Worm (Caenorhabditis elegans) whole organism, L4 larva: ENCODE data around the gene clec-60.

Experiments used
- F10B5.3 ChIP-seq: sonication (generic microtip); optimal IDR thresholded peaks from 2 replicates; lab custom pipeline; 2016; ENCODE audit warnings: mild to moderate bottlenecking, missing genetic modification characterization, missing compliant biosample characterization
- F44E2.7 ChIP-seq: fragments of 200-800 bp; sonication (Bioruptor generic); IDR thresholded peaks from 2 replicates; pipeline ENCODE4 v2.1.2; 2022; ENCODE audit warnings: missing genetic modification characterization, missing compliant biosample characterization
- Y75B8A.6 ChIP-seq: fragments of 200-800 bp; sonication (Bioruptor generic); IDR thresholded peaks from 2 replicates; pipeline ENCODE4 v1.3.6; 2022; ENCODE audit warnings: missing genetic modification reagents, missing genetic modification characterization, missing compliant biosample characterization
- aha-1 ChIP-seq: fragments of 150-350 bp; peaks from one replicate; lab custom pipeline; 2014; ENCODE audit warnings: missing biosample characterization, missing genetic modification characterization
- ama-1 ChIP-seq: fragments of 150-350 bp; optimal IDR thresholded peaks from 2 replicates; lab custom pipeline; 2014; ENCODE audit warnings: inconsistent platforms, mixed read lengths
- ceh-20 ChIP-seq: fragments of 200-800 bp; sonication (Bioruptor generic); IDR thresholded peaks from 2 replicates; pipeline ENCODE4 v1.3.6; 2022; ENCODE audit warnings: missing genetic modification reagents, missing genetic modification characterization, missing compliant biosample characterization
- ces-1 ChIP-seq: fragments of 150-350 bp; sonication (generic microtip); optimal IDR thresholded peaks from 4 replicates; lab custom pipeline; 2014; ENCODE audit warnings: missing biosample characterization, missing genetic modification reagents, missing genetic modification characterization
- cey-2 ChIP-seq: sonication (generic microtip); optimal IDR thresholded peaks from 3 replicates; lab custom pipeline; 2017; ENCODE audit warnings: missing genetic modification characterization, mild to moderate bottlenecking, missing compliant biosample characterization, antibody characterized with exemption, borderline replicate concordance; ENCODE audit not compliant: insufficient read depth
- daf-16 ChIP-seq, 3 experiments: sonication (generic microtip); optimal IDR thresholded peaks; 2 replicates each; lab custom pipeline; 2016 to 2017; ENCODE audit warnings: missing genetic modification characterization in 3 of 3, missing genetic modification reagents in 3 of 3, mild to moderate bottlenecking in 2 of 3, missing compliant biosample characterization in 2 of 3, missing biosample characterization in 1 of 3, moderate library complexity in 1 of 3
- daf-19 ChIP-seq: fragments of 200-800 bp; sonication (Bioruptor generic); conservative IDR thresholded peaks from 2 replicates; pipeline ENCODE4 v1.3.6; 2022; ENCODE audit warnings: missing genetic modification characterization, missing compliant biosample characterization
- daf-8 ChIP-seq: fragments of 200-800 bp; sonication (Bioruptor generic); IDR thresholded peaks from 2 replicates; pipeline ENCODE4 v1.3.6; 2022; ENCODE audit warnings: missing genetic modification characterization, missing compliant biosample characterization
- dmd-6 ChIP-seq: fragments of 200-800 bp; sonication (Bioruptor generic); IDR thresholded peaks from 2 replicates; pipeline ENCODE4 v1.3.6; 2022; ENCODE audit warnings: missing genetic modification reagents, missing genetic modification characterization, missing compliant biosample characterization
- dve-1 ChIP-seq: sonication (generic microtip); optimal IDR thresholded peaks from 2 replicates; lab custom pipeline; 2017; ENCODE audit warnings: antibody characterized with exemption, mild to moderate bottlenecking, missing genetic modification characterization, missing compliant biosample characterization; ENCODE audit not compliant: insufficient read depth
- egl-43 ChIP-seq: fragments of 200-800 bp; sonication (Bioruptor generic); IDR thresholded peaks from 2 replicates; pipeline ENCODE4 v1.3.6; 2022; ENCODE audit warnings: missing genetic modification reagents, missing genetic modification characterization, missing compliant biosample characterization
- fkh-10 ChIP-seq: fragments of 150-350 bp; optimal IDR thresholded peaks from 2 replicates; lab custom pipeline; 2014; ENCODE audit warnings: missing biosample characterization, missing genetic modification reagents, missing genetic modification characterization
- hif-1 ChIP-seq, 2 experiments: sonication (generic microtip); optimal IDR thresholded peaks; 2 replicates each; lab custom pipeline; 2016 to 2017; ENCODE audit warnings: missing compliant biosample characterization in 2 of 2, missing genetic modification characterization in 2 of 2, missing genetic modification reagents in 2 of 2, missing genotype in 2 of 2, mild to moderate bottlenecking in 1 of 2
- hlh-11 ChIP-seq: fragments of 200-800 bp; sonication (Bioruptor generic); optimal IDR thresholded peaks from 2 replicates; lab custom pipeline; 2018; ENCODE audit warnings: mild to moderate bottlenecking, missing genetic modification characterization, missing compliant biosample characterization
- hlh-30 ChIP-seq: sonication (generic microtip); optimal IDR thresholded peaks from 2 replicates; lab custom pipeline; 2017; ENCODE audit warnings: antibody characterized with exemption, mild to moderate bottlenecking, missing genetic modification characterization, missing compliant biosample characterization; ENCODE audit not compliant: insufficient read depth
- jun-1 ChIP-seq: fragments of 150-350 bp; optimal IDR thresholded peaks from 2 replicates; lab custom pipeline; 2014; ENCODE audit warnings: missing biosample characterization, missing genetic modification reagents, missing genetic modification characterization
- lsy-2 ChIP-seq, 2 experiments: fragments of 150-350 bp in 1 of 2; sonication (generic microtip) in 1 of 2; optimal IDR thresholded peaks; 2 replicates each; lab custom pipeline; 2014 to 2017; ENCODE audit warnings: missing biosample characterization in 2 of 2, missing genetic modification characterization in 2 of 2
- madf-5 ChIP-seq, 2 experiments: fragments of 200-800 bp; sonication (Bioruptor generic); IDR thresholded peaks; 2 replicates each; pipeline ENCODE4 v1.3.6; 2022; ENCODE audit warnings: missing compliant biosample characterization in 2 of 2, missing genetic modification characterization in 2 of 2
- mdl-1 ChIP-seq, 2 experiments: fragments of 150-350 bp in 1 of 2; sonication (generic microtip) in 1 of 2; optimal IDR thresholded peaks; 2 replicates each; lab custom pipeline; 2014 to 2017; ENCODE audit warnings: missing biosample characterization in 2 of 2, missing genetic modification characterization in 2 of 2
- mdt-29 ChIP-seq: fragments of 200-800 bp; sonication (Bioruptor generic); IDR thresholded peaks from 2 replicates; pipeline ENCODE4 v1.3.6; 2022; ENCODE audit warnings: missing genetic modification reagents, missing genetic modification characterization, missing compliant biosample characterization
- mep-1 ChIP-seq: fragments of 150-350 bp; sonication (generic microtip); optimal IDR thresholded peaks from 3 replicates; lab custom pipeline; 2014; ENCODE audit warnings: missing biosample characterization, missing genetic modification characterization
- mxl-2 ChIP-seq: fragments of 200-800 bp; sonication (Bioruptor generic); conservative IDR thresholded peaks from 2 replicates; pipeline ENCODE4 v1.3.6; 2022; ENCODE audit warnings: missing genetic modification reagents, missing genetic modification characterization, missing compliant biosample characterization
- mxl-3 ChIP-seq: fragments of 200-800 bp; sonication (Bioruptor generic); optimal IDR thresholded peaks from 2 replicates; lab custom pipeline; 2018; ENCODE audit warnings: mild to moderate bottlenecking, missing genetic modification characterization, missing compliant biosample characterization
- nhr-102 ChIP-seq: sonication (generic microtip); optimal IDR thresholded peaks from 2 replicates; lab custom pipeline; 2016; ENCODE audit warnings: mild to moderate bottlenecking, missing genetic modification characterization, moderate library complexity, missing compliant biosample characterization
- nhr-11 ChIP-seq: fragments of 150-350 bp; optimal IDR thresholded peaks from 2 replicates; lab custom pipeline; 2014; ENCODE audit warnings: missing biosample characterization, missing genetic modification characterization
- nhr-28 ChIP-seq: fragments of 150-350 bp; optimal IDR thresholded peaks from 2 replicates; lab custom pipeline; 2014; ENCODE audit warnings: missing biosample characterization, missing genetic modification characterization
- nhr-41 ChIP-seq: fragments of 200-800 bp; sonication (Bioruptor generic); IDR thresholded peaks from 2 replicates; pipeline ENCODE4 v1.3.6; 2022; ENCODE audit warnings: missing genetic modification reagents, missing genetic modification characterization, missing compliant biosample characterization
- nhr-42 ChIP-seq: fragments of 200-800 bp; sonication (Bioruptor generic); IDR thresholded peaks from 2 replicates; pipeline ENCODE4 v1.3.6; 2022; ENCODE audit warnings: missing genetic modification characterization, missing compliant biosample characterization
- nhr-77 ChIP-seq: fragments of 150-350 bp; optimal IDR thresholded peaks from 2 replicates; lab custom pipeline; 2014; ENCODE audit warnings: missing biosample characterization, missing genetic modification characterization
- php-3 ChIP-seq: fragments of 200-800 bp; sonication (Bioruptor generic); IDR thresholded peaks from 2 replicates; pipeline ENCODE4 v1.3.6; 2022; ENCODE audit warnings: missing genetic modification reagents, missing genetic modification characterization, missing compliant biosample characterization
- pqm-1 ChIP-seq: sonication (generic microtip); optimal IDR thresholded peaks from 2 replicates; lab custom pipeline; 2017; ENCODE audit warnings: missing biosample characterization, missing genetic modification characterization
- sdz-12 ChIP-seq: fragments of 200-800 bp; sonication (Bioruptor generic); optimal IDR thresholded peaks from 2 replicates; lab custom pipeline; 2018; ENCODE audit warnings: mild to moderate bottlenecking, missing genetic modification characterization, missing compliant biosample characterization
- unc-130 ChIP-seq: sonication (generic microtip); optimal IDR thresholded peaks from 2 replicates; lab custom pipeline; 2016; ENCODE audit warnings: missing genetic modification reagents, missing genetic modification characterization, missing compliant biosample characterization
- unc-62 ChIP-seq, 3 experiments: fragments of 150-350 bp in 1 of 3; sonication (generic microtip); optimal IDR thresholded peaks in 2 of 3; peaks in 1 of 3; 1 replicate in 1 of 3; 2 replicates in 2 of 3; lab custom pipeline; 2014 to 2017; ENCODE audit warnings: missing biosample characterization in 3 of 3, missing genetic modification characterization in 3 of 3, missing genetic modification reagents in 3 of 3, missing genotype in 1 of 3
- ztf-11 ChIP-seq: fragments of 150-350 bp; optimal IDR thresholded peaks from 2 replicates; lab custom pipeline; 2014; ENCODE audit warnings: missing biosample characterization, missing genetic modification characterization
- ztf-7 ChIP-seq: fragments of 150-350 bp; optimal IDR thresholded peaks from 2 replicates; lab custom pipeline; 2014; ENCODE audit warnings: missing biosample characterization, missing genetic modification characterization

Gene clec-60

DNA sequence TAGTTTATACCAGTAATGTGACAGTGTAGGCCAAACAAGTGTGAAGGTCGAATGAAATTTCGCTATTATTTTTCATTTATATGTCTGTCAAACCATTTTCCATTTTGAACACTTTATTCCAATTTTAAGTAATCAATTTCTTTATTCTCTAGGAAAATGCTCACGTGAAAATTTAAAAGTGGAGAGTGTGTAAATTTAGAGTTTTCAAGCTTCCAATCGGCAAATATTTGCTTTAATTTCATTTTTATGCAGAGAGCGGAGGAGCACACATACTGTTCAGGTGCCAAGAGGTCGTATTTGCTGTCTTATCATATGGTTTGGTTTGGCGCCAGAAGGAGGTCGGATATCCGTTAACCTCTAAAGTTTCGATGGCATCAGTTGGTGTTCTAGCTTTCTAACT lies 34.9 kb downstream of the clec-60 start:
- TF ChIP-seq nhr-41 (GFP tag; lab: Robert Waterston, UW) (no peak), ces-1 (GFP tag; lab: Kevin White, UChicago) (no peak), mxl-2 (GFP tag; lab: Robert Waterston, UW) (no peak), aha-1 (peak; percentile 74), jun-1 (tag; lab: Kevin White, UChicago) (no peak), nhr-42 (GFP tag; lab: Robert Waterston, UW) (no peak), F44E2.7 (GFP tag; lab: Robert Waterston, UW) (no peak), unc-130 (GFP tag; lab: Kevin White, UChicago) (no peak), madf-5 (GFP tag; IDR thresholded peaks at IDR 0.05; lab: Robert Waterston, UW) (0 out of 4 replicates have a peak, but pooled peaks of 1 of the 2 experiments have one; percentile 11), hif-1 (tag; optimal IDR thresholded peaks at IDR 0.05; lab: Kevin White, UChicago) (no peak), nhr-28 (no peak), sdz-12 (GFP tag; lab: Kevin White, UChicago) (peak; percentile 44), ztf-11 (tag; lab: Kevin White, UChicago) (no peak), cey-2 (tag; lab: Kevin White, UChicago) (no peak), php-3 (GFP tag; lab: Robert Waterston, UW) (no peak), nhr-11 (tag; lab: Kevin White, UChicago) (peak; percentile 33), egl-43 (GFP tag; lab: Robert Waterston, UW) (0 out of 2 replicates have a peak, but pooled peaks have one; percentile 14), Y75B8A.6 (GFP tag; lab: Robert Waterston, UW) (no peak), daf-8 (GFP tag; lab: Robert Waterston, UW) (no peak), F10B5.3 (tag; lab: Kevin White, UChicago) (no peak), ceh-20 (GFP tag; lab: Robert Waterston, UW) (0 out of 2 replicates have a peak, but pooled peaks have one; percentile 19)

DNA sequence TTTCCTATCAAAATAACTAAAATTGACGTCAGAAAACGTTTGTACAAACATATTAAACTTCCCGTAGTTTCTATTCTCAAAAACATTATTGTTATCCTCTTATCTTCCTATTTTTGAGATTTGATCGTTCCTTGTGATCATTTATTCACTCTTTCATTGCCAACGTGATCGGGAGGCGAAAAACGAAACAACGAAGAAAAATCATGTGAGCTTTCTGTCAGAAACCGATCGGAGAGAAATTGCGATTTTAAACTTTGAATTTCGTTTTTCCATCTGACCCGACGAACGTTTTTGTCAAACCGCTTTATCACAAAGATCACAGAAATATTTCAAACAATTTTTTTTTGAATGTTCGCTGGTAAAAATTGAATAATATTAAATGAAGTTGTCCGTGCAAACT lies 35.4 kb downstream of the clec-60 start:
- TF ChIP-seq mdl-1 (tag; optimal IDR thresholded peaks at IDR 0.05; lab: Kevin White, UChicago) (peak in 1 of 2 experiments; percentile 47), ama-1 (lab: Kevin White, UChicago) (peak; percentile 69), mxl-3 (GFP tag; lab: Kevin White, UChicago) (peak; percentile 21), pqm-1 (tag; lab: Kevin White, UChicago) (no peak), hlh-30 (tag; lab: Kevin White, UChicago) (peak; percentile 90), daf-19 (GFP tag; lab: Robert Waterston, UW) (no peak), mxl-2 (GFP tag; lab: Robert Waterston, UW) (no peak), dve-1 (tag; lab: Kevin White, UChicago) (peak; percentile 80), fkh-10 (GFP tag; lab: Kevin White, UChicago) (no peak), mep-1 (no peak), hlh-11 (peak; percentile 86), nhr-11 (tag; lab: Kevin White, UChicago) (peak; percentile 78), ztf-7 (tag; lab: Kevin White, UChicago) (no peak), daf-16 (GFP tag; optimal IDR thresholded peaks at IDR 0.05; lab: Kevin White, UChicago) (peak in 1 of 2 experiments; percentile 55), daf-16 (tag; optimal IDR thresholded peaks at IDR 0.05; lab: Kevin White, UChicago) (peak; percentile 21), unc-62 (GFP tag; optimal IDR thresholded peaks at IDR 0.05 in 1 of 2; lab: Kevin White, UChicago) (peak in 1 of 2 experiments; percentile 97), unc-62 (tag; optimal IDR thresholded peaks at IDR 0.05; lab: Kevin White, UChicago) (no peak), nhr-77 (tag; lab: Kevin White, UChicago) (peak; percentile 79), php-3 (GFP tag; lab: Robert Waterston, UW) (peak; percentile 54; the same call in 1 of the 2 replicates), nhr-28 (peak; percentile 85), lsy-2 (tag; optimal IDR thresholded peaks at IDR 0.05; lab: Kevin White, UChicago) (peak in 1 of 2 experiments; percentile 29), dmd-6 (peak; percentile 71), nhr-102 (tag; lab: Kevin White, UChicago) (no peak), mdt-29 (GFP tag; lab: Robert Waterston, UW) (peak; percentile 77)
